Worm (Caenorhabditis elegans) whole organism, L3 larva: Measurements from ENCODE around the gene phy-4.

Source experiments
- R02D3.7 ChIP-seq: fragments of 150-350 bp; optimal IDR thresholded peaks from 2 replicates; lab custom pipeline; 2014; ENCODE audit warnings: missing biosample characterization, missing genetic modification characterization
- mdl-1 ChIP-seq: fragments of 150-350 bp; optimal IDR thresholded peaks from 2 replicates; lab custom pipeline; 2014; ENCODE audit warnings: missing biosample characterization, missing genetic modification characterization
- skn-1 ChIP-seq: fragments of 150-350 bp; optimal IDR thresholded peaks from 2 replicates; lab custom pipeline; 2014; ENCODE audit warnings: missing biosample characterization, missing genetic modification characterization

- TF ChIP-seq R02D3.7 (tag; lab: Kevin White, UChicago) (no peak), mdl-1 (tag; lab: Kevin White, UChicago) (no peak), skn-1 (no peak)
These were observed 4.4 kb downstream of the phy-4 start for ce11 chrV:19509061-19509460.
